Worm (Caenorhabditis elegans) whole organism, L1 larva: ENCODE results near the gene mpz-1.

ENCODE experiments used
- ama-1 ChIP-seq: fragments of 150-350 bp; optimal IDR thresholded peaks from 2 replicates; lab custom pipeline; 2014
- ceh-8 ChIP-seq: fragments of 200-800 bp; sonication (Bioruptor generic); optimal IDR thresholded peaks from 2 replicates; lab custom pipeline; 2018; ENCODE audit warnings: mild to moderate bottlenecking, missing genetic modification characterization, moderate library complexity, missing compliant biosample characterization
- dpl-1 ChIP-seq, 3 experiments: fragments of 150-350 bp in 2 of 3; sonication (generic microtip) in 1 of 3; optimal IDR thresholded peaks; 2 replicates each; lab custom pipeline; 2014 to 2017; ENCODE audit warnings: missing biosample characterization in 3 of 3, missing genetic modification characterization in 3 of 3, missing genetic modification reagents in 3 of 3
- grh-1 ChIP-seq: fragments of 200-800 bp; sonication (Bioruptor generic); IDR thresholded peaks from 2 replicates; pipeline ENCODE4 v1.3.6; 2022; ENCODE audit warnings: missing genetic modification reagents, missing genetic modification characterization, missing compliant biosample characterization
- lin-39 ChIP-seq: fragments of 150-350 bp; optimal IDR thresholded peaks from 2 replicates; lab custom pipeline; 2014; ENCODE audit warnings: missing biosample characterization, missing genetic modification reagents, missing genetic modification characterization
- nhr-11 ChIP-seq: fragments of 150-350 bp; optimal IDR thresholded peaks from 2 replicates; lab custom pipeline; 2014; ENCODE audit warnings: missing biosample characterization, missing genetic modification characterization
- nhr-237 ChIP-seq: fragments of 150-350 bp; optimal IDR thresholded peaks from 2 replicates; lab custom pipeline; 2014; ENCODE audit warnings: missing biosample characterization, missing genetic modification characterization
- nhr-85 ChIP-seq: sonication (generic microtip); peaks from one replicate; lab custom pipeline; 2016; ENCODE audit warnings: missing genetic modification characterization, inconsistent platforms, missing compliant biosample characterization
- sup-37 ChIP-seq: fragments of 200-800 bp; sonication (Bioruptor generic); optimal IDR thresholded peaks from 2 replicates; lab custom pipeline; 2018; ENCODE audit warnings: mild to moderate bottlenecking, missing genetic modification characterization, missing compliant biosample characterization
- swsn-7 ChIP-seq: sonication (generic microtip); optimal IDR thresholded peaks from 2 replicates; lab custom pipeline; 2016; ENCODE audit warnings: missing genetic modification characterization, missing compliant biosample characterization
- unc-62 ChIP-seq: fragments of 150-350 bp; optimal IDR thresholded peaks from 2 replicates; lab custom pipeline; 2014; ENCODE audit warnings: missing biosample characterization, missing genetic modification reagents, missing genetic modification characterization
- unc-98 ChIP-seq: fragments of 200-800 bp; sonication (Bioruptor generic); IDR thresholded peaks from 2 replicates; pipeline ENCODE4 v1.3.6; 2022; ENCODE audit warnings: missing genetic modification characterization, missing compliant biosample characterization
- ztf-11 ChIP-seq, 2 experiments: sonication (generic microtip); optimal IDR thresholded peaks; 2 replicates each; lab custom pipeline; 2016 to 2017; ENCODE audit warnings: missing genetic modification characterization in 2 of 2, missing biosample characterization in 1 of 2, missing compliant biosample characterization in 1 of 2
- ztf-4 ChIP-seq: fragments of 150-350 bp; optimal IDR thresholded peaks from 2 replicates; lab custom pipeline; 2014; ENCODE audit warnings: missing biosample characterization, missing genetic modification characterization

ce11 chrII:10717124-10717523 lies 60.8 kb downstream of the mpz-1 start, which contains the start of gene C09G5.13:
- TF ChIP-seq ceh-8 (GFP tag; lab: Kevin White, UChicago) (no peak), ama-1 (lab: Kevin White, UChicago) (no peak), nhr-237 (no peak), grh-1 (GFP tag; lab: Robert Waterston, UW) (no peak), swsn-7 (tag; lab: Kevin White, UChicago) (no peak), unc-62 (GFP tag; lab: Kevin White, UChicago) (no peak), ztf-4 (tag; lab: Kevin White, UChicago) (no peak), lin-39 (tag; lab: Kevin White, UChicago) (no peak), dpl-1 (GFP tag; optimal IDR thresholded peaks at IDR 0.05; lab: Kevin White, UChicago) (no peak), nhr-85 (tag; lab: Kevin White, UChicago) (no peak), ztf-11 (tag; optimal IDR thresholded peaks at IDR 0.05; lab: Kevin White, UChicago) (no peak), nhr-11 (no peak), unc-98 (GFP tag; lab: Robert Waterston, UW) (no peak), sup-37 (GFP tag; lab: Kevin White, UChicago) (no peak)
